Fruit fly (Drosophila melanogaster): Measurements from ENCODE around the gene CG4822.

The CG4822 gene

dm6 chr2L:155994-156393 is 34.4 kb upstream of the CG4822 start, which contains the start of gene CG3436 (continued):
- peak; percentile 38 for TF ChIP-seq CG13894 (tag; optimal IDR thresholded peaks at IDR 0.05)
- TF ChIP-seq cad (GFP tag; optimal IDR thresholded peaks at IDR 0.05): no peak
- peak; percentile 48 for TF ChIP-seq Myb (GFP tag; optimal IDR thresholded peaks at IDR 0.05)
- peak in 1 of 3 experiments; percentile 2 for TF ChIP-seq Stat92E (GFP tag; optimal IDR thresholded peaks at IDR 0.05)
- TF ChIP-seq CG15514 (GFP tag; optimal IDR thresholded peaks at IDR 0.05): peak; percentile 73
- no peak for TF ChIP-seq CG12744 (GFP tag; optimal IDR thresholded peaks at IDR 0.05)
- TF ChIP-seq nerfin-1 (tag; optimal IDR thresholded peaks at IDR 0.05): peak; percentile 16
- peak; percentile 52 for TF ChIP-seq Lhr (GFP tag; optimal IDR thresholded peaks at IDR 0.05)
- peak; percentile 95 for TF ChIP-seq CG17385 (GFP tag; optimal IDR thresholded peaks at IDR 0.05)
- peak; percentile 12 for TF ChIP-seq CG2120 (GFP tag; optimal IDR thresholded peaks at IDR 0.05)
- TF ChIP-seq CG30020 (tag; optimal IDR thresholded peaks at IDR 0.05): peak; percentile 55
- peak; percentile 44 for TF ChIP-seq MESR4 (GFP tag; optimal IDR thresholded peaks at IDR 0.05)
- no peak for TF ChIP-seq Xrp1 (GFP tag; IDR thresholded peaks at IDR 0.05)
- TF ChIP-seq lilli (GFP tag; optimal IDR thresholded peaks at IDR 0.05): peak; percentile 12
- TF ChIP-seq Ssrp (tag; optimal IDR thresholded peaks at IDR 0.05): peak; percentile 6
- TF ChIP-seq Ets97D (GFP tag; optimal IDR thresholded peaks at IDR 0.05): peak; percentile 87
- TF ChIP-seq CG2116 (GFP tag; optimal IDR thresholded peaks at IDR 0.05): peak; percentile 22
- peak; percentile 66 for TF ChIP-seq Sry-β (GFP tag; optimal IDR thresholded peaks at IDR 0.05)
- no peak for TF ChIP-seq prd (optimal IDR thresholded peaks at IDR 0.05)
- TF ChIP-seq prd (GFP tag; IDR thresholded peaks at IDR 0.05): no peak
- TF ChIP-seq CG12299 (tag; optimal IDR thresholded peaks at IDR 0.05): peak; percentile 27
- peak; percentile 81; the same call in 2 of the 3 replicates for TF ChIP-seq CG7357 (GFP tag; IDR thresholded peaks at IDR 0.05)
- peak; percentile 11 for TF ChIP-seq lbe (GFP tag; optimal IDR thresholded peaks at IDR 0.05)
- peak; percentile 91 for TF ChIP-seq pzg (GFP tag; optimal IDR thresholded peaks at IDR 0.05)
- TF ChIP-seq PHDP (tag; optimal IDR thresholded peaks at IDR 0.05): peak; percentile 27
- peak; percentile 20 for TF ChIP-seq CG13296 (GFP tag; optimal IDR thresholded peaks at IDR 0.05)
- TF ChIP-seq Ets65A (GFP tag): peak; percentile 91
- TF ChIP-seq Optix (GFP tag; IDR thresholded peaks at IDR 0.05): no peak
- TF ChIP-seq sens (GFP tag): peak; percentile 67
- TF ChIP-seq twi (tag; optimal IDR thresholded peaks at IDR 0.05): no peak
- peak; percentile 7 for TF ChIP-seq p53 (GFP tag; optimal IDR thresholded peaks at IDR 0.05)
- no peak for TF ChIP-seq pum (GFP tag; optimal IDR thresholded peaks at IDR 0.05)
- TF ChIP-seq sisA (GFP tag; IDR thresholded peaks at IDR 0.05): no peak
- peak; percentile 58 for TF ChIP-seq Sry-δ (GFP tag; optimal IDR thresholded peaks at IDR 0.05)
- no peak for TF ChIP-seq CG6175 (GFP tag; IDR thresholded peaks at IDR 0.05)
- no peak for TF ChIP-seq Meics (GFP tag; optimal IDR thresholded peaks at IDR 0.05)
- no peak for TF ChIP-seq rib (GFP tag; IDR thresholded peaks at IDR 0.05)
- TF ChIP-seq sd (tag; optimal IDR thresholded peaks at IDR 0.05): peak; percentile 49
- TF ChIP-seq CG17912 (GFP tag; optimal IDR thresholded peaks at IDR 0.05): peak; percentile 34
- peak; percentile 70 for TF ChIP-seq sqz (GFP tag; optimal IDR thresholded peaks at IDR 0.05)
- peak; percentile 56 for TF ChIP-seq nmo (GFP tag; optimal IDR thresholded peaks at IDR 0.05)
- TF ChIP-seq nau (GFP tag; optimal IDR thresholded peaks at IDR 0.05): no peak
- no peak for TF ChIP-seq CG7786 (GFP tag; optimal IDR thresholded peaks at IDR 0.05)
- no peak for TF ChIP-seq fd64A (GFP tag; optimal IDR thresholded peaks at IDR 0.05)
- TF ChIP-seq CG1603 (tag; optimal IDR thresholded peaks at IDR 0.05): peak; percentile 64
- TF ChIP-seq HmgD (GFP tag; optimal IDR thresholded peaks at IDR 0.05): peak; percentile 67
- TF ChIP-seq gfzf (GFP tag; optimal IDR thresholded peaks at IDR 0.05): peak; percentile 95
- TF ChIP-seq CG9609 (GFP tag; optimal IDR thresholded peaks at IDR 0.05): no peak
- peak; percentile 38 for TF ChIP-seq gro (GFP tag; optimal IDR thresholded peaks at IDR 0.05)
- TF ChIP-seq sug (tag; optimal IDR thresholded peaks at IDR 0.05): peak; percentile 37
- TF ChIP-seq gce (GFP tag; IDR thresholded peaks at IDR 0.05): no peak

Data from whole organism, embryonic.